Worm (Caenorhabditis elegans) whole organism, L4 larva: Measurements from ENCODE around the gene citk-2.
A peak's percentile ranks its signal among the peaks of the same experiment; 100 is the strongest.

ENCODE experiments used
- R02D3.7 ChIP-seq: fragments of 150-350 bp; sonication (generic microtip); optimal IDR thresholded peaks from 3 replicates; lab custom pipeline; 2014; ENCODE audit warnings: missing biosample characterization, missing genetic modification characterization
- ceh-20 ChIP-seq: fragments of 200-800 bp; sonication (Bioruptor generic); IDR thresholded peaks from 2 replicates; pipeline ENCODE4 v1.3.6; 2022; ENCODE audit warnings: missing genetic modification reagents, missing genetic modification characterization, missing compliant biosample characterization
- dmd-6 ChIP-seq: fragments of 200-800 bp; sonication (Bioruptor generic); IDR thresholded peaks from 2 replicates; pipeline ENCODE4 v1.3.6; 2022; ENCODE audit warnings: missing genetic modification reagents, missing genetic modification characterization, missing compliant biosample characterization
- lin-13 ChIP-seq: fragments of 150-350 bp; optimal IDR thresholded peaks from 2 replicates; lab custom pipeline; 2014; ENCODE audit warnings: missing biosample characterization, missing genetic modification reagents, missing genetic modification characterization
- lin-15B ChIP-seq: fragments of 150-350 bp; sonication (generic microtip); optimal IDR thresholded peaks from 3 replicates; lab custom pipeline; 2014; ENCODE audit warnings: missing biosample characterization, missing genetic modification characterization
- nhr-11 ChIP-seq: fragments of 150-350 bp; optimal IDR thresholded peaks from 2 replicates; lab custom pipeline; 2014; ENCODE audit warnings: missing biosample characterization, missing genetic modification characterization
- nhr-25 ChIP-seq: sonication (generic microtip); optimal IDR thresholded peaks from 2 replicates; lab custom pipeline; 2017; ENCODE audit warnings: missing genetic modification characterization, mild to moderate bottlenecking, missing compliant biosample characterization, antibody characterized with exemption, moderate library complexity, borderline replicate concordance; ENCODE audit not compliant: insufficient read depth
- pqm-1 ChIP-seq: sonication (generic microtip); optimal IDR thresholded peaks from 2 replicates; lab custom pipeline; 2017; ENCODE audit warnings: missing biosample characterization, missing genetic modification characterization
- unc-130 ChIP-seq: sonication (generic microtip); optimal IDR thresholded peaks from 2 replicates; lab custom pipeline; 2016; ENCODE audit warnings: missing genetic modification reagents, missing genetic modification characterization, missing compliant biosample characterization
- unc-62 ChIP-seq, 3 experiments: fragments of 150-350 bp in 1 of 3; sonication (generic microtip); optimal IDR thresholded peaks in 2 of 3; peaks in 1 of 3; 1 replicate in 1 of 3; 2 replicates in 2 of 3; lab custom pipeline; 2014 to 2017; ENCODE audit warnings: missing biosample characterization in 3 of 3, missing genetic modification characterization in 3 of 3, missing genetic modification reagents in 3 of 3, missing genotype in 1 of 3

DNA sequence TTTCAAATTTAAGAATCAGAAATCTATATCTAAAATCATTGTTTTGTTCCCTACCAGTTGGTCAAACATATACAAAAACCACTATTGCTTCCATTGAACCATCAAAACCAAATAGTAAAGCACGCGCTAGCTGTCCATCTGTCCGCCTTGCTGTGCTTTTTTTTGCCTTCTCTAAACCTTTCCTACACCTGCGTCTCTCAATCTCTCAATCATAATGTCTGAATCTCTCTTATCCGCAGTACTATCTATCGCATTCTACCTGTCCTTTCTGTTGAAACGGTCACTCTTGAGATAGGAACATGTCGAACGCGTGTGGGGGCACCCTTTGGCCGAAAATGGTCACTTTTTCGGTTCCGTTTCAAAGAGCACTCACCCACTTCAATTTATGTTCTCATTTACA is 48.0 kb downstream of the citk-2 start:
- TF ChIP-seq unc-130 (GFP tag; lab: Kevin White, UChicago) (no peak), pqm-1 (tag; lab: Kevin White, UChicago) (no peak), nhr-11 (tag; lab: Kevin White, UChicago) (no peak), ceh-20 (GFP tag; lab: Robert Waterston, UW) (no peak), lin-13 (no peak), lin-15B (tag; lab: Kevin White, UChicago) (no peak), dmd-6 (peak; percentile 14; the same call in 1 of the 2 replicates), R02D3.7 (tag; lab: Kevin White, UChicago) (no peak), unc-62 (GFP tag; optimal IDR thresholded peaks at IDR 0.05 in 1 of 2; lab: Kevin White, UChicago) (no peak), unc-62 (tag; optimal IDR thresholded peaks at IDR 0.05; lab: Kevin White, UChicago) (no peak), nhr-25 (peak; percentile 33)
